Worm (Caenorhabditis elegans) whole organism, late embryonic: ENCODE data around the gene C26B9.1.

Experiments used
- elt-2 ChIP-seq: sonication (generic microtip); optimal IDR thresholded peaks from 2 replicates; lab custom pipeline; 2016; ENCODE audit warnings: missing genetic modification reagents, missing genetic modification characterization, missing compliant biosample characterization
- fkh-6 ChIP-seq: sonication (generic microtip); optimal IDR thresholded peaks from 2 replicates; lab custom pipeline; 2016; ENCODE audit warnings: missing genetic modification characterization, missing compliant biosample characterization
- hlh-15 ChIP-seq: sonication (generic microtip); optimal IDR thresholded peaks from 2 replicates; lab custom pipeline; 2016; ENCODE audit warnings: missing genetic modification characterization, missing compliant biosample characterization
- hlh-30 ChIP-seq: sonication (generic microtip); optimal IDR thresholded peaks from 2 replicates; lab custom pipeline; 2017; ENCODE audit warnings: antibody characterized with exemption, missing genetic modification characterization, missing compliant biosample characterization; ENCODE audit not compliant: insufficient read depth
- nfya-1 ChIP-seq: sonication (generic microtip); optimal IDR thresholded peaks from 2 replicates; lab custom pipeline; 2017; ENCODE audit warnings: missing genetic modification characterization, mild to moderate bottlenecking, missing compliant biosample characterization, antibody characterized with exemption, moderate library complexity
- pha-4 ChIP-seq: fragments of 150-350 bp; optimal IDR thresholded peaks from 2 replicates; lab custom pipeline; 2018; ENCODE audit warnings: missing biosample characterization, missing genetic modification reagents, missing genetic modification characterization

DNA sequence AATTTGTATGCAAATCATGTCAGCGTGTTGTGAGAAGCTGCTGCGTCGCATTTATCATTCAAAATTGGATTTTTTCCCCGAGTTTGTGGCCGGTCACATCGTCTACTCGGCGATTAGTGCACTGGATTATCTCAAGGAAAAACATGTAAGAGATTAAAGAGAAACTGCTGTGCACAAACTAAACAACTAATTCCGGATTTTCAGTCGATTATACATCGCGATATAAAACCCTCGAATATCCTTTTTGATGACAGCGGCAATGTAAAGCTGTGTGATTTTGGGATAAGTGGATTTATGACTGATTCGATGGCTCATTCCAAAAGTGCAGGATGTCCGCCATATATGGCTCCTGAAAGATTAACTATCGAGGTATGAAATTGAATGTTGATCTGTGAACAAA lies 26.2 kb downstream of the C26B9.1 start:
- no peak for TF ChIP-seq hlh-15 (tag; lab: Kevin White, UChicago)
- no peak for TF ChIP-seq nfya-1 (tag; lab: Kevin White, UChicago)
- no peak for TF ChIP-seq fkh-6 (tag; lab: Kevin White, UChicago)
- TF ChIP-seq hlh-30 (tag; lab: Kevin White, UChicago) = no peak
- no peak for TF ChIP-seq pha-4 (tag; lab: Kevin White, UChicago)
- no peak for TF ChIP-seq elt-2 (tag; lab: Kevin White, UChicago)
